Fruit fly (Drosophila melanogaster) whole organism, embryonic: Measurements from ENCODE around the gene spidey.
A peak's percentile ranks its signal among the peaks of the same experiment; 100 is the strongest.

Experiments
- Awh ChIP-seq: fragments of 200-800 bp; sonication (Bioruptor generic); IDR thresholded peaks from 2 replicates; pipeline ENCODE4, ENCODE4 v1.3.6; 2022; ENCODE audit warnings: missing biosample characterization, missing genetic modification characterization
- B-H1 ChIP-seq: fragments of 200-800 bp; sonication (Bioruptor generic); IDR thresholded peaks from 3 replicates; pipeline ENCODE4 v1.3.6; 2022; ENCODE audit warnings: missing biosample characterization, missing genetic modification characterization
- CG10543 ChIP-seq: fragments of 200-800 bp; sonication (Bioruptor generic); optimal IDR thresholded peaks from 3 replicates; lab custom pipeline; 2017; ENCODE audit warnings: missing biosample characterization, mild to moderate bottlenecking, missing genetic modification characterization, moderate library complexity
- CG10959 ChIP-seq: fragments of 200-800 bp; sonication (Bioruptor generic); IDR thresholded peaks from 2 replicates; pipeline ENCODE4 v1.3.6; 2022; ENCODE audit warnings: missing biosample characterization, missing genetic modification characterization
- CG12155 ChIP-seq: fragments of 200-800 bp; sonication (Bioruptor generic); optimal IDR thresholded peaks from 3 replicates; lab custom pipeline; 2016; ENCODE audit warnings: missing biosample characterization, missing genetic modification characterization
- CG13624 ChIP-seq: fragments of 200-800 bp; sonication (Bioruptor generic); optimal IDR thresholded peaks from 2 replicates; lab custom pipeline; 2016; ENCODE audit warnings: missing biosample characterization, missing genetic modification characterization
- CG14441 ChIP-seq: fragments of 200-800 bp; sonication (Bioruptor generic); IDR thresholded peaks from 2 replicates; pipeline ENCODE4 v1.3.6; 2022; ENCODE audit warnings: missing biosample characterization, missing genetic modification characterization
- CG14667 ChIP-seq: fragments of 200-800 bp; sonication (Bioruptor generic); IDR thresholded peaks from 2 replicates; pipeline ENCODE4 v1.3.6; 2022; ENCODE audit warnings: missing biosample characterization, missing genetic modification characterization
- CG14710 ChIP-seq: fragments of 200-800 bp; sonication (Bioruptor generic); optimal IDR thresholded peaks from 3 replicates; lab custom pipeline; 2019; ENCODE audit warnings: missing biosample characterization, mild to moderate bottlenecking, missing genetic modification characterization, moderate library complexity
- CG15514 ChIP-seq: fragments of 200-800 bp; sonication (Bioruptor generic); optimal IDR thresholded peaks from 3 replicates; lab custom pipeline; 2017; ENCODE audit warnings: missing biosample characterization, missing genetic modification characterization, mild to moderate bottlenecking, moderate library complexity, missing genetic modification reagents
- CG1603 ChIP-seq: fragments of 200-800 bp; sonication (Bioruptor generic); optimal IDR thresholded peaks from 2 replicates; lab custom pipeline; 2019; ENCODE audit warnings: missing biosample characterization, mild to moderate bottlenecking, missing genetic modification characterization, moderate library complexity
- CG16863 ChIP-seq: fragments of 200-800 bp; sonication (Bioruptor generic); optimal IDR thresholded peaks from 3 replicates; lab custom pipeline; 2016; ENCODE audit warnings: missing biosample characterization, missing genetic modification characterization
- CG17568 ChIP-seq: fragments of 200-800 bp; sonication (Bioruptor generic); optimal IDR thresholded peaks from 2 replicates; lab custom pipeline; 2018; ENCODE audit warnings: missing biosample characterization, mild to moderate bottlenecking, missing genetic modification characterization, moderate library complexity
- CG1832 ChIP-seq: fragments of 200-800 bp; sonication (Bioruptor generic); optimal IDR thresholded peaks from 2 replicates; lab custom pipeline; 2017; ENCODE audit warnings: missing biosample characterization, mild to moderate bottlenecking, missing genetic modification characterization, inconsistent platforms
- CG2120 ChIP-seq: fragments of 200-800 bp; sonication (Bioruptor generic); optimal IDR thresholded peaks from 3 replicates; lab custom pipeline; 2016; ENCODE audit warnings: missing biosample characterization, missing genetic modification characterization
- CG30020 ChIP-seq: fragments of 200-800 bp; optimal IDR thresholded peaks from 2 replicates; lab custom pipeline; 2019; ENCODE audit warnings: missing biosample characterization, mild to moderate bottlenecking, missing genetic modification characterization, moderate library complexity
- CG3065 ChIP-seq: fragments of 200-800 bp; sonication (Bioruptor generic); optimal IDR thresholded peaks from 2 replicates; lab custom pipeline; 2016; ENCODE audit warnings: missing biosample characterization, missing genetic modification characterization
- CG4404 ChIP-seq: fragments of 200-800 bp; sonication (Bioruptor generic); IDR thresholded peaks from 2 replicates; pipeline ENCODE4 v1.3.6; 2022; ENCODE audit warnings: missing biosample characterization, missing genetic modification characterization
- CG4854 ChIP-seq: fragments of 200-800 bp; sonication (Bioruptor generic); optimal IDR thresholded peaks from 2 replicates; lab custom pipeline; 2016; ENCODE audit warnings: missing biosample characterization, missing genetic modification characterization, inconsistent platforms
- CG6791 ChIP-seq: fragments of 200-800 bp; sonication (Bioruptor generic); IDR thresholded peaks from 3 replicates; pipeline ENCODE4 v1.3.6; 2022; ENCODE audit warnings: missing biosample characterization, missing genetic modification characterization; ENCODE audit not compliant: partially characterized antibody
- CG6854 ChIP-seq: fragments of 200-800 bp; sonication (Bioruptor generic); optimal IDR thresholded peaks from 3 replicates; lab custom pipeline; 2017; ENCODE audit warnings: missing biosample characterization, mild to moderate bottlenecking, missing genetic modification characterization
- CG8089 ChIP-seq: fragments of 200-800 bp; sonication (Bioruptor generic); optimal IDR thresholded peaks from 3 replicates; lab custom pipeline; 2016; ENCODE audit warnings: missing biosample characterization, missing genetic modification characterization
- CG8765 ChIP-seq: fragments of 200-800 bp; sonication (Bioruptor generic); IDR thresholded peaks from 2 replicates; pipeline ENCODE4 v1.3.6; 2022; ENCODE audit warnings: missing biosample characterization, missing genetic modification characterization
- CG9215 ChIP-seq: fragments of 200-800 bp; sonication (Bioruptor generic); IDR thresholded peaks from 2 replicates; pipeline ENCODE4 v1.3.6; 2022; ENCODE audit warnings: missing biosample characterization, missing genetic modification characterization
- Dip3 ChIP-seq: fragments of 200-800 bp; sonication (Bioruptor generic); optimal IDR thresholded peaks from 3 replicates; lab custom pipeline; 2016; ENCODE audit warnings: missing biosample characterization, missing genetic modification characterization
- Dll ChIP-seq: fragments of 200-800 bp; sonication (Bioruptor generic); IDR thresholded peaks from 4 replicates; pipeline ENCODE4 v1.3.6; 2022; ENCODE audit warnings: missing biosample characterization, missing genetic modification characterization; ENCODE audit not compliant: partially characterized antibody
- Doc2 ChIP-seq: fragments of 200-800 bp; sonication (Bioruptor generic); IDR thresholded peaks from 2 replicates; pipeline ENCODE4 v1.3.6; 2022; ENCODE audit warnings: missing biosample characterization, missing genetic modification characterization
- E2f2 ChIP-seq: fragments of 200-800 bp; sonication (Bioruptor generic); IDR thresholded peaks from 2 replicates; pipeline ENCODE4 v1.3.6; 2022; ENCODE audit warnings: missing biosample characterization, missing genetic modification characterization
- Fer3 ChIP-seq: fragments of 200-800 bp; sonication (Bioruptor generic); optimal IDR thresholded peaks from 2 replicates; lab custom pipeline; 2018; ENCODE audit warnings: missing biosample characterization, mild to moderate bottlenecking, missing genetic modification characterization, moderate library complexity
- H2.0 ChIP-seq: fragments of 200-800 bp; sonication (Bioruptor generic); IDR thresholded peaks from 2 replicates; pipeline ENCODE4 v1.3.6; 2022; ENCODE audit warnings: missing biosample characterization, missing genetic modification characterization
- HLH54F ChIP-seq: fragments of 200-800 bp; sonication (Bioruptor generic); optimal IDR thresholded peaks from 3 replicates; lab custom pipeline; 2016; ENCODE audit warnings: missing biosample characterization, missing genetic modification characterization
- Mes4 ChIP-seq: fragments of 200-800 bp; sonication (Bioruptor generic); optimal IDR thresholded peaks from 2 replicates; lab custom pipeline; 2016; ENCODE audit warnings: missing biosample characterization, missing genetic modification characterization
- NC2α ChIP-seq: fragments of 200-800 bp; sonication (Bioruptor generic); optimal IDR thresholded peaks from 2 replicates; lab custom pipeline; 2016; ENCODE audit warnings: missing biosample characterization, missing genetic modification characterization
- Oli ChIP-seq: fragments of 200-800 bp; sonication (Bioruptor generic); optimal IDR thresholded peaks from 2 replicates; lab custom pipeline; 2018; ENCODE audit warnings: missing biosample characterization, mild to moderate bottlenecking, missing genetic modification characterization, moderate library complexity
- Scr ChIP-seq: fragments of 200-800 bp; sonication (Bioruptor generic); IDR thresholded peaks from 2 replicates; pipeline ENCODE4 v1.3.6; 2022; ENCODE audit warnings: missing biosample characterization, missing genetic modification characterization; ENCODE audit not compliant: partially characterized antibody
- Trl ChIP-seq, 3 experiments: fragments of >200 bp in 2 of 3; fragments of 200-800 bp in 1 of 3; sonication (Bioruptor generic) in 1 of 3; optimal IDR thresholded peaks; 2 replicates in 1 of 3; 3 replicates in 2 of 3; lab custom pipeline; 2016 to 2017; ENCODE audit warnings: missing biosample characterization in 1 of 3, missing genetic modification characterization in 1 of 3
- ara ChIP-seq: fragments of 200-800 bp; sonication (Bioruptor generic); IDR thresholded peaks from 2 replicates; pipeline ENCODE4 v1.3.6; 2022; ENCODE audit warnings: missing biosample characterization, missing genetic modification characterization
- chn ChIP-seq: fragments of 200-800 bp; sonication (Bioruptor generic); optimal IDR thresholded peaks from 2 replicates; lab custom pipeline; 2016; ENCODE audit warnings: missing biosample characterization, missing genetic modification characterization
- dmrt99B ChIP-seq: fragments of 200-800 bp; sonication (Bioruptor generic); optimal IDR thresholded peaks from 2 replicates; lab custom pipeline; 2018; ENCODE audit warnings: missing biosample characterization, mild to moderate bottlenecking, missing genetic modification characterization, moderate library complexity
- en ChIP-seq: fragments of 200-800 bp; sonication (Bioruptor generic); optimal IDR thresholded peaks from 2 replicates; lab custom pipeline; 2016; ENCODE audit warnings: missing biosample characterization, missing genetic modification characterization
- fd3F ChIP-seq: fragments of 200-800 bp; sonication (Bioruptor generic); optimal IDR thresholded peaks from 2 replicates; lab custom pipeline; 2018; ENCODE audit warnings: missing biosample characterization, mild to moderate bottlenecking, missing genetic modification characterization, moderate library complexity
- gfzf ChIP-seq: fragments of 200-800 bp; sonication (Bioruptor generic); optimal IDR thresholded peaks from 2 replicates; lab custom pipeline; 2016; ENCODE audit warnings: missing biosample characterization, mild to moderate bottlenecking, missing genetic modification characterization, moderate library complexity
- her ChIP-seq: fragments of 200-800 bp; sonication (Bioruptor generic); optimal IDR thresholded peaks from 2 replicates; lab custom pipeline; 2016; ENCODE audit warnings: missing biosample characterization, missing genetic modification characterization
- ind ChIP-seq: fragments of 200-800 bp; sonication (Bioruptor generic); optimal IDR thresholded peaks from 3 replicates; lab custom pipeline; 2016; ENCODE audit warnings: missing biosample characterization, missing genetic modification characterization
- nom ChIP-seq: fragments of 200-800 bp; sonication (Bioruptor generic); optimal IDR thresholded peaks from 2 replicates; lab custom pipeline; 2017; ENCODE audit warnings: missing biosample characterization, missing genetic modification characterization, mild to moderate bottlenecking, moderate library complexity, missing genetic modification reagents
- peb ChIP-seq: fragments of 200-800 bp; sonication (Bioruptor generic); IDR thresholded peaks from 2 replicates; pipeline ENCODE4 v1.3.6; 2022; ENCODE audit warnings: missing biosample characterization, missing genetic modification characterization
- sima ChIP-seq: fragments of 200-800 bp; sonication (Bioruptor generic); optimal IDR thresholded peaks from 2 replicates; lab custom pipeline; 2016; ENCODE audit warnings: missing biosample characterization, missing genetic modification characterization
- sob ChIP-seq: fragments of 200-800 bp; sonication (Bioruptor generic); IDR thresholded peaks from 2 replicates; pipeline ENCODE4 v1.3.6; 2022; ENCODE audit warnings: missing biosample characterization, missing genetic modification characterization
- tio ChIP-seq: fragments of 200-800 bp; sonication (Bioruptor generic); optimal IDR thresholded peaks from 2 replicates; lab custom pipeline; 2017; ENCODE audit warnings: missing biosample characterization, missing genetic modification characterization, inconsistent platforms
- trem ChIP-seq: fragments of 200-800 bp; optimal IDR thresholded peaks from 3 replicates; lab custom pipeline; 2019; ENCODE audit warnings: missing biosample characterization, mild to moderate bottlenecking, missing genetic modification characterization, moderate library complexity

spidey gene

DNA sequence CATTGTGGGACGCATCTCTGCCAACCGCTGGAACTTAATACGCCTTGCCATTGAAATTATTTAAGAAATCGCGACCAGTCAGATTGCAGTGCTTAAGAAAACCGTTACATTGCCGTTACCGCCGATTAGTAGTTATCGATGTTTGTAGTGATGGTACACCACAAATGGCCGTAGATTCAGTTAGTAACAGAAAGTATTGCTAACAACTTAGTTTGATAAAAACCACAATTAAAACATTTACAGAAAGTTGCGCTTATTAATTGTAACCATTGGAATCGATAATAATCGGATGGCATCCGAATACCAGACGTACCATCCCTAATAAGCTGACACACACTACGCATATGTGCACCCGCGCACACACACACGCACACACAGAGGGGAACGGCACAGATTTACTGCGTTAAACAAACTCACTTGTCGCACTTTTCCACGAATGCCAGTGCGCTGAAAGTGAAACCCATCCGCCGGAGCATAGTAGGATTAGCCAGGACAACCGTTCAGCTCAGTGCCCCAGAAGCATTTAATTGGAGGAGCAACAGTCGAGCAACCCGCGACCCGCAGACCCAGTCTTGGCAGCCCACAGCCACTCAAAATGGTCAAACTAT is 11.5 kb downstream of the spidey start, which contains the start of the genes hdm and Ykt6 (continued):
- TF ChIP-seq CG1832 (GFP tag; lab: Kevin White, UChicago) (no peak), CG8765 (GFP tag; lab: Robert Waterston, UW) (peak; percentile 80), Trl (optimal IDR thresholded peaks at IDR 0.05; lab: Kevin White, UChicago) (no peak), Trl (GFP tag; optimal IDR thresholded peaks at IDR 0.05; lab: Kevin White, UChicago) (peak; percentile 84), CG6791 (GFP tag; lab: Robert Waterston, UW) (peak; percentile 91), CG8089 (GFP tag; lab: Kevin White, UChicago) (peak; percentile 41), NC2α (peak; percentile 51), gfzf (GFP tag; lab: Kevin White, UChicago) (peak; percentile 35), ind (GFP tag; lab: Kevin White, UChicago) (no peak), CG2120 (GFP tag; lab: Kevin White, UChicago) (peak; percentile 89), CG14710 (tag; lab: Kevin White, UChicago) (peak; percentile 82), CG4854 (peak; percentile 28), tio (GFP tag; lab: Kevin White, UChicago) (no peak), sima (GFP tag; lab: Kevin White, UChicago) (peak; percentile 24), HLH54F (GFP tag; lab: Kevin White, UChicago) (peak; percentile 81), CG3065 (GFP tag; lab: Kevin White, UChicago) (peak; percentile 38), CG9215 (GFP tag; lab: Robert Waterston, UW) (peak; percentile 74), fd3F (GFP tag; lab: Kevin White, UChicago) (peak; percentile 51), dmrt99B (tag; lab: Kevin White, UChicago) (no peak), CG1603 (tag; lab: Kevin White, UChicago) (peak; percentile 91), CG15514 (GFP tag; lab: Kevin White, UChicago) (peak; percentile 82), CG30020 (peak; percentile 44), CG17568 (GFP tag; lab: Kevin White, UChicago) (no peak), CG4404 (GFP tag; lab: Robert Waterston, UW) (peak; percentile 79), Fer3 (tag; lab: Kevin White, UChicago) (no peak), CG12155 (GFP tag; lab: Kevin White, UChicago) (peak; percentile 86), chn (GFP tag; lab: Kevin White, UChicago) (peak; percentile 76), ara (peak; percentile 85), CG6854 (no peak), CG14667 (GFP tag; lab: Robert Waterston, UW) (peak; percentile 71), Oli (tag; lab: Kevin White, UChicago) (no peak), Doc2 (no peak), H2.0 (GFP tag; lab: Robert Waterston, UW) (peak; percentile 83), CG10959 (GFP tag; lab: Robert Waterston, UW) (peak; percentile 74), sob (peak; percentile 90), en (GFP tag; lab: Kevin White, UChicago) (peak; percentile 58), CG13624 (GFP tag; lab: Kevin White, UChicago) (peak; percentile 84), her (GFP tag; lab: Kevin White, UChicago) (peak; percentile 87), nom (GFP tag; lab: Kevin White, UChicago) (peak; percentile 7), CG14441 (peak; percentile 84), Mes4 (GFP tag; lab: Kevin White, UChicago) (peak; percentile 61), CG16863 (GFP tag; lab: Kevin White, UChicago) (peak; percentile 80), B-H1 (GFP tag; lab: Robert Waterston, UW) (peak; percentile 44; the same call in 2 of the 3 replicates), Dip3 (peak; percentile 74), CG10543 (peak; percentile 40), Dll (GFP tag; lab: Robert Waterston, UW) (peak; percentile 98), Scr (GFP tag; lab: Robert Waterston, UW) (peak; percentile 97), peb (peak; percentile 73), trem (peak; percentile 81), Awh (peak; percentile 74; the same call in 1 of the 2 replicates), E2f2 (GFP tag; lab: Robert Waterston, UW) (peak; percentile 85)
